Fruit fly (Drosophila melanogaster) whole organism, embryonic: ENCODE results near the gene Vps13D.

ENCODE experiments used
- Blimp-1 ChIP-seq: fragments of 200-800 bp; sonication (Bioruptor generic); optimal IDR thresholded peaks from 3 replicates; lab custom pipeline; 2018; ENCODE audit warnings: missing biosample characterization, missing genetic modification characterization, mild to moderate bottlenecking, moderate library complexity, missing genetic modification reagents
- CG10959 ChIP-seq: fragments of 200-800 bp; sonication (Bioruptor generic); IDR thresholded peaks from 2 replicates; pipeline ENCODE4 v1.3.6; 2022; ENCODE audit warnings: missing biosample characterization, missing genetic modification characterization
- CG11093 ChIP-seq: fragments of 200-800 bp; sonication (Bioruptor generic); IDR thresholded peaks from 3 replicates; pipeline ENCODE4 v1.3.6; 2022; ENCODE audit warnings: missing biosample characterization, missing genetic modification characterization
- CG12071 ChIP-seq: fragments of 200-800 bp; sonication (Bioruptor generic); optimal IDR thresholded peaks from 3 replicates; lab custom pipeline; 2018; ENCODE audit warnings: missing biosample characterization, mild to moderate bottlenecking, missing genetic modification characterization
- CG12155 ChIP-seq: fragments of 200-800 bp; sonication (Bioruptor generic); optimal IDR thresholded peaks from 3 replicates; lab custom pipeline; 2016; ENCODE audit warnings: missing biosample characterization, missing genetic modification characterization
- CG12299 ChIP-seq: fragments of 200-800 bp; sonication (Bioruptor generic); optimal IDR thresholded peaks from 2 replicates; lab custom pipeline; 2018; ENCODE audit warnings: missing biosample characterization, mild to moderate bottlenecking, missing genetic modification characterization
- CG12391 ChIP-seq: fragments of 200-800 bp; sonication (Bioruptor generic); optimal IDR thresholded peaks from 3 replicates; lab custom pipeline; 2018; ENCODE audit warnings: missing biosample characterization, mild to moderate bottlenecking, missing genetic modification characterization, moderate library complexity
- CG13296 ChIP-seq: fragments of 200-800 bp; sonication (Bioruptor generic); optimal IDR thresholded peaks from 3 replicates; lab custom pipeline; 2018; ENCODE audit warnings: missing biosample characterization, mild to moderate bottlenecking, missing genetic modification characterization
- CG14667 ChIP-seq: fragments of 200-800 bp; sonication (Bioruptor generic); IDR thresholded peaks from 2 replicates; pipeline ENCODE4 v1.3.6; 2022; ENCODE audit warnings: missing biosample characterization, missing genetic modification characterization
- CG14710 ChIP-seq: fragments of 200-800 bp; sonication (Bioruptor generic); optimal IDR thresholded peaks from 3 replicates; lab custom pipeline; 2019; ENCODE audit warnings: missing biosample characterization, mild to moderate bottlenecking, missing genetic modification characterization, moderate library complexity
- CG1603 ChIP-seq: fragments of 200-800 bp; sonication (Bioruptor generic); optimal IDR thresholded peaks from 2 replicates; lab custom pipeline; 2019; ENCODE audit warnings: missing biosample characterization, mild to moderate bottlenecking, missing genetic modification characterization, moderate library complexity
- CG18619 ChIP-seq: fragments of 200-800 bp; sonication (Bioruptor generic); optimal IDR thresholded peaks from 3 replicates; lab custom pipeline; 2017; ENCODE audit warnings: missing biosample characterization, mild to moderate bottlenecking, missing genetic modification characterization
- CG2712 ChIP-seq: fragments of 200-800 bp; optimal IDR thresholded peaks from 3 replicates; lab custom pipeline; 2019; ENCODE audit warnings: missing biosample characterization, mild to moderate bottlenecking, missing genetic modification characterization, moderate library complexity
- CG4854 ChIP-seq: fragments of 200-800 bp; sonication (Bioruptor generic); optimal IDR thresholded peaks from 2 replicates; lab custom pipeline; 2016; ENCODE audit warnings: missing biosample characterization, missing genetic modification characterization, inconsistent platforms
- CG5245 ChIP-seq: fragments of 200-800 bp; sonication (Bioruptor generic); optimal IDR thresholded peaks from 3 replicates; lab custom pipeline; 2016; ENCODE audit warnings: missing biosample characterization, missing genetic modification characterization
- CG6813 ChIP-seq: fragments of 200-800 bp; sonication (Bioruptor generic); optimal IDR thresholded peaks from 2 replicates; lab custom pipeline; 2017; ENCODE audit warnings: missing biosample characterization, missing genetic modification characterization, mild to moderate bottlenecking, moderate library complexity, missing genetic modification reagents
- CG8388 ChIP-seq: fragments of 200-800 bp; sonication (Bioruptor generic); optimal IDR thresholded peaks from 2 replicates; lab custom pipeline; 2019; ENCODE audit warnings: missing biosample characterization, mild to moderate bottlenecking, missing genetic modification characterization, moderate library complexity
- Fer1 ChIP-seq: fragments of 200-800 bp; sonication (Bioruptor generic); optimal IDR thresholded peaks from 2 replicates; lab custom pipeline; 2017; ENCODE audit warnings: missing biosample characterization, mild to moderate bottlenecking, missing genetic modification characterization
- Fer2 ChIP-seq: fragments of 200-800 bp; sonication (Bioruptor generic); optimal IDR thresholded peaks from 2 replicates; lab custom pipeline; 2018; ENCODE audit warnings: missing biosample characterization, mild to moderate bottlenecking, missing genetic modification characterization, moderate library complexity
- HHEX ChIP-seq: fragments of 200-800 bp; sonication (Bioruptor generic); optimal IDR thresholded peaks from 3 replicates; lab custom pipeline; 2017; ENCODE audit warnings: missing biosample characterization, mild to moderate bottlenecking, missing genetic modification characterization, missing genetic modification reagents
- Hmx ChIP-seq: fragments of 200-800 bp; sonication (Bioruptor generic); optimal IDR thresholded peaks from 2 replicates; lab custom pipeline; 2016; ENCODE audit warnings: missing biosample characterization, missing genetic modification characterization
- Hr3 ChIP-seq: fragments of 200-800 bp; sonication (Bioruptor generic); optimal IDR thresholded peaks from 3 replicates; lab custom pipeline; 2016; ENCODE audit warnings: missing biosample characterization, missing genetic modification characterization
- Jarid2 ChIP-seq: fragments of 200-800 bp; sonication (Bioruptor generic); optimal IDR thresholded peaks from 3 replicates; lab custom pipeline; 2017; ENCODE audit warnings: mild to moderate bottlenecking, missing biosample characterization, missing genetic modification reagents, missing genetic modification characterization
- Max ChIP-seq: fragments of 200-800 bp; sonication (Bioruptor generic); optimal IDR thresholded peaks from 2 replicates; lab custom pipeline; 2016; ENCODE audit warnings: missing biosample characterization, mild to moderate bottlenecking, missing genetic modification characterization
- Med ChIP-seq: fragments of 200-800 bp; sonication (Bioruptor generic); peaks from one replicate; lab custom pipeline; 2016; ENCODE audit warnings: missing biosample characterization, missing genetic modification characterization, mild to moderate bottlenecking, inconsistent platforms, moderate library complexity
- Meics ChIP-seq: fragments of 200-800 bp; sonication (Bioruptor generic); optimal IDR thresholded peaks from 2 replicates; lab custom pipeline; 2017; ENCODE audit warnings: missing biosample characterization, mild to moderate bottlenecking, missing genetic modification characterization
- NC2α ChIP-seq: fragments of 200-800 bp; sonication (Bioruptor generic); optimal IDR thresholded peaks from 2 replicates; lab custom pipeline; 2016; ENCODE audit warnings: missing biosample characterization, missing genetic modification characterization
- NC2β ChIP-seq: fragments of 200-800 bp; sonication (Bioruptor generic); optimal IDR thresholded peaks from 2 replicates; lab custom pipeline; 2016; ENCODE audit warnings: missing biosample characterization, missing genetic modification characterization
- Sox102F ChIP-seq: fragments of 200-800 bp; sonication (Bioruptor generic); optimal IDR thresholded peaks from 2 replicates; lab custom pipeline; 2018; ENCODE audit warnings: missing biosample characterization, mild to moderate bottlenecking, missing genetic modification characterization, moderate library complexity
- al ChIP-seq: fragments of 200-800 bp; sonication (Bioruptor generic); IDR thresholded peaks from 2 replicates; pipeline ENCODE4 v1.3.6; 2022; ENCODE audit warnings: missing biosample characterization, missing genetic modification characterization
- chm ChIP-seq: fragments of 200-800 bp; sonication (Bioruptor generic); IDR thresholded peaks from 2 replicates; pipeline ENCODE4 v1.3.6; 2022; ENCODE audit warnings: missing biosample characterization, missing genetic modification characterization
- dmrt99B ChIP-seq: fragments of 200-800 bp; sonication (Bioruptor generic); optimal IDR thresholded peaks from 2 replicates; lab custom pipeline; 2018; ENCODE audit warnings: missing biosample characterization, mild to moderate bottlenecking, missing genetic modification characterization, moderate library complexity
- dysf ChIP-seq: fragments of 200-800 bp; sonication (Bioruptor generic); IDR thresholded peaks from 3 replicates; pipeline ENCODE4 v1.3.6; 2022; ENCODE audit warnings: missing biosample characterization, missing genetic modification characterization
- fd96Cb ChIP-seq: fragments of 200-800 bp; sonication (Bioruptor generic); optimal IDR thresholded peaks from 2 replicates; lab custom pipeline; 2018; ENCODE audit warnings: missing biosample characterization, mild to moderate bottlenecking, missing genetic modification characterization, moderate library complexity
- gem ChIP-seq: fragments of 200-800 bp; sonication (Bioruptor generic); optimal IDR thresholded peaks from 2 replicates; lab custom pipeline; 2019; ENCODE audit warnings: missing biosample characterization, mild to moderate bottlenecking, missing genetic modification characterization, moderate library complexity
- gsb-n ChIP-seq: fragments of 200-800 bp; sonication (Bioruptor generic); optimal IDR thresholded peaks from 3 replicates; lab custom pipeline; 2018; ENCODE audit warnings: missing biosample characterization, mild to moderate bottlenecking, missing genetic modification characterization
- hkb ChIP-seq, 2 experiments: fragments of 200-800 bp in 1 of 2; fragments of >200 bp in 1 of 2; sonication (Bioruptor generic) in 1 of 2; IDR thresholded peaks in 1 of 2; optimal IDR thresholded peaks in 1 of 2; 2 replicates each; pipeline versions ENCODE4 v1.3.6 to Lab custom; 2017 to 2022; ENCODE audit warnings: missing biosample characterization in 1 of 2, missing genetic modification characterization in 1 of 2
- hth ChIP-seq: fragments of >200 bp; optimal IDR thresholded peaks from 2 replicates; lab custom pipeline; 2017; ENCODE audit warnings: inconsistent platforms
- lbe ChIP-seq: fragments of 200-800 bp; sonication (Bioruptor generic); optimal IDR thresholded peaks from 2 replicates; lab custom pipeline; 2016; ENCODE audit warnings: missing biosample characterization, mild to moderate bottlenecking, missing genetic modification characterization
- mam ChIP-seq: fragments of 200-800 bp; sonication (Bioruptor generic); optimal IDR thresholded peaks from 3 replicates; lab custom pipeline; 2016; ENCODE audit warnings: missing biosample characterization, missing genetic modification characterization
- nerfin-1 ChIP-seq: fragments of 200-800 bp; sonication (Bioruptor generic); optimal IDR thresholded peaks from 3 replicates; lab custom pipeline; 2019; ENCODE audit warnings: missing biosample characterization, mild to moderate bottlenecking, missing genetic modification characterization, moderate library complexity
- run ChIP-seq: fragments of 200-800 bp; sonication (Bioruptor generic); optimal IDR thresholded peaks from 3 replicates; lab custom pipeline; 2018; ENCODE audit warnings: missing biosample characterization, mild to moderate bottlenecking, missing genetic modification characterization
- scrt ChIP-seq: fragments of 200-800 bp; sonication (Bioruptor generic); optimal IDR thresholded peaks from 2 replicates; lab custom pipeline; 2018; ENCODE audit warnings: missing biosample characterization, mild to moderate bottlenecking, missing genetic modification characterization, moderate library complexity
- sr ChIP-seq: fragments of 200-800 bp; sonication (Bioruptor generic); IDR thresholded peaks from 3 replicates; pipeline ENCODE4 v1.3.6; 2022; ENCODE audit warnings: missing biosample characterization, missing genetic modification characterization
- tap ChIP-seq: fragments of 200-800 bp; optimal IDR thresholded peaks from 3 replicates; lab custom pipeline; 2019; ENCODE audit warnings: missing biosample characterization, mild to moderate bottlenecking, missing genetic modification characterization, moderate library complexity
- unpg ChIP-seq: fragments of 200-800 bp; sonication (Bioruptor generic); optimal IDR thresholded peaks from 3 replicates; lab custom pipeline; 2018; ENCODE audit warnings: missing biosample characterization, mild to moderate bottlenecking, missing genetic modification characterization, moderate library complexity
- wor ChIP-seq: fragments of 200-800 bp; sonication (Bioruptor generic); IDR thresholded peaks from 2 replicates; pipeline ENCODE4 v1.3.6; 2022; ENCODE audit warnings: missing biosample characterization, missing genetic modification characterization
- z ChIP-seq: fragments of 200-800 bp; sonication (Bioruptor generic); IDR thresholded peaks from 3 replicates; pipeline ENCODE4 v1.3.6; 2022; ENCODE audit warnings: missing biosample characterization, missing genetic modification characterization
- zfh2 ChIP-seq: fragments of 200-800 bp; sonication (Bioruptor generic); optimal IDR thresholded peaks from 2 replicates; lab custom pipeline; 2016; ENCODE audit warnings: missing biosample characterization, missing genetic modification characterization

The Vps13D gene

DNA sequence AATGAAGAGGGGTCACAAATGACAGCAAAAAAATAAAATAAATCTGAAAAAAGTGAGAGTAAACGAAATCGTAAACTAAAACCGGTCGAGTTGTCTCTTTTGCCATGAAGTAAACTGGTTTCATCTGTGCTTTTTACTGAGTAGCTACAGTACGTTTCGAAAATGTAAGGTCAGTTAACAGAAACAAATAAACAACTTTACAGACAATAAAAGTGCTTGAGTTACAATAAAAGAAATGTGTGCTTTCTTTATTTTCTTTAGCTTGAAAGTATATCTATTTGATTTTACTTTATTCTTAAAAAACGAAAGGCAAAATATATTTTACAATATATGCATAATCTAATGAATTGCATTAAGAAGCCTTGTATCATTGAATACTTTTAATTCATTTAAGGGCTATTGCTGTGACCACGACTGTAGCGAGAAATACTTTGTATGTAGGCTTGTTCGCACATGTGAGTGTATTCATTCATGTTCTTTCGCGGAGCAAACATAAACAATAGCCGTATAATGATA is 38.1 kb downstream of the Vps13D start (continued):
- TF ChIP-seq CG8388 (peak; percentile 67), fd96Cb (tag; lab: Kevin White, UChicago) (peak; percentile 45), Hmx (GFP tag; lab: Kevin White, UChicago) (peak; percentile 70), NC2α (GFP tag; lab: Kevin White, UChicago) (no peak), Meics (GFP tag; lab: Kevin White, UChicago) (peak; percentile 79), HHEX (GFP tag; lab: Kevin White, UChicago) (peak; percentile 39), dmrt99B (tag; lab: Kevin White, UChicago) (peak; percentile 76), CG10959 (no peak), Fer2 (peak; percentile 33), Hr3 (GFP tag; lab: Kevin White, UChicago) (peak; percentile 54), wor (GFP tag; lab: Robert Waterston, UW) (0 out of 2 replicates have a peak, but pooled peaks have one; percentile 28), Sox102F (peak; percentile 61), al (0 out of 2 replicates have a peak, but pooled peaks have one; percentile 31), CG5245 (GFP tag; lab: Kevin White, UChicago) (peak; percentile 10), mam (peak; percentile 32), CG1603 (peak; percentile 1), CG12299 (tag; lab: Kevin White, UChicago) (peak; percentile 44), hkb (optimal IDR thresholded peaks at IDR 0.05; lab: Kevin White, UChicago) (no peak), hkb (GFP tag; IDR thresholded peaks at IDR 0.05; lab: Robert Waterston, UW) (peak; percentile 69), CG14667 (peak; percentile 9; the same call in 1 of the 2 replicates), zfh2 (GFP tag; lab: Kevin White, UChicago) (peak; percentile 17), CG12071 (GFP tag; lab: Kevin White, UChicago) (peak; percentile 6), CG12391 (tag; lab: Kevin White, UChicago) (peak; percentile 74), Jarid2 (GFP tag; lab: Kevin White, UChicago) (peak; percentile 18), lbe (GFP tag; lab: Kevin White, UChicago) (peak; percentile 64), Med (peak; percentile 70), CG12155 (peak; percentile 42), z (GFP tag; lab: Robert Waterston, UW) (no peak), CG11093 (GFP tag; lab: Robert Waterston, UW) (no peak), Fer1 (peak; percentile 74), nerfin-1 (peak; percentile 54), CG14710 (tag; lab: Kevin White, UChicago) (peak; percentile 47), run (tag; lab: Kevin White, UChicago) (peak; percentile 64), hth (lab: Kevin White, UChicago) (no peak), dysf (GFP tag; lab: Robert Waterston, UW) (peak; percentile 55; the same call in 2 of the 3 replicates), CG13296 (GFP tag; lab: Kevin White, UChicago) (peak; percentile 75), Max (peak; percentile 18), sr (GFP tag; lab: Robert Waterston, UW) (no peak), CG18619 (peak; percentile 63), CG4854 (GFP tag; lab: Kevin White, UChicago) (peak; percentile 23), scrt (GFP tag; lab: Kevin White, UChicago) (peak; percentile 56), CG6813 (GFP tag; lab: Kevin White, UChicago) (peak; percentile 61), Blimp-1 (peak; percentile 96), unpg (GFP tag; lab: Kevin White, UChicago) (peak; percentile 77), CG2712 (tag; lab: Kevin White, UChicago) (peak; percentile 79), NC2β (GFP tag; lab: Kevin White, UChicago) (peak; percentile 1), tap (tag; lab: Kevin White, UChicago) (peak; percentile 39), gsb-n (tag; lab: Kevin White, UChicago) (peak; percentile 40), chm (GFP tag; lab: Robert Waterston, UW) (no peak), gem (tag; lab: Kevin White, UChicago) (peak; percentile 86)
